Fruit fly (Drosophila melanogaster) whole organism, embryonic: ENCODE measurements around the gene RhoBTB.

Experiments
- Blimp-1 ChIP-seq: fragments of 200-800 bp; sonication (Bioruptor generic); optimal IDR thresholded peaks from 3 replicates; lab custom pipeline; 2018; ENCODE audit warnings: missing biosample characterization, missing genetic modification characterization, mild to moderate bottlenecking, moderate library complexity, missing genetic modification reagents
- CG10321 ChIP-seq: fragments of 200-800 bp; sonication (Bioruptor generic); IDR thresholded peaks from 2 replicates; pipeline ENCODE4 v1.3.6; 2022; ENCODE audit warnings: missing biosample characterization, missing genetic modification characterization
- CG11560 ChIP-seq: fragments of 200-800 bp; sonication (Bioruptor generic); IDR thresholded peaks from 3 replicates; pipeline ENCODE4 v1.3.6; 2022; ENCODE audit warnings: missing biosample characterization, missing genetic modification characterization
- CG11723 ChIP-seq: fragments of 200-800 bp; sonication (Bioruptor generic); optimal IDR thresholded peaks from 2 replicates; lab custom pipeline; 2017; ENCODE audit warnings: missing biosample characterization, mild to moderate bottlenecking, missing genetic modification characterization
- CG12659 ChIP-seq: fragments of 200-800 bp; sonication (Bioruptor generic); optimal IDR thresholded peaks from 3 replicates; lab custom pipeline; 2017; ENCODE audit warnings: mild to moderate bottlenecking, missing biosample characterization, missing genetic modification reagents, missing genetic modification characterization
- CG2116 ChIP-seq: fragments of 200-800 bp; sonication (Bioruptor generic); optimal IDR thresholded peaks from 3 replicates; lab custom pipeline; 2018; ENCODE audit warnings: missing biosample characterization, mild to moderate bottlenecking, missing genetic modification characterization
- CG31441 ChIP-seq: fragments of 200-800 bp; sonication (Bioruptor generic); IDR thresholded peaks from 2 replicates; pipeline ENCODE4 v1.3.6; 2022; ENCODE audit warnings: missing biosample characterization, missing genetic modification characterization
- CG5245 ChIP-seq: fragments of 200-800 bp; sonication (Bioruptor generic); optimal IDR thresholded peaks from 3 replicates; lab custom pipeline; 2016; ENCODE audit warnings: missing biosample characterization, missing genetic modification characterization
- CG6791 ChIP-seq: fragments of 200-800 bp; sonication (Bioruptor generic); IDR thresholded peaks from 3 replicates; pipeline ENCODE4 v1.3.6; 2022; ENCODE audit warnings: missing biosample characterization, missing genetic modification characterization; ENCODE audit not compliant: partially characterized antibody
- CG6854 ChIP-seq: fragments of 200-800 bp; sonication (Bioruptor generic); optimal IDR thresholded peaks from 3 replicates; lab custom pipeline; 2017; ENCODE audit warnings: missing biosample characterization, mild to moderate bottlenecking, missing genetic modification characterization
- CG7963 ChIP-seq: fragments of 200-800 bp; sonication (Bioruptor generic); IDR thresholded peaks from 3 replicates; pipeline ENCODE4 v1.3.6; 2022; ENCODE audit warnings: missing biosample characterization, missing genetic modification characterization; ENCODE audit not compliant: partially characterized antibody
- CG8388 ChIP-seq: fragments of 200-800 bp; sonication (Bioruptor generic); optimal IDR thresholded peaks from 2 replicates; lab custom pipeline; 2019; ENCODE audit warnings: missing biosample characterization, mild to moderate bottlenecking, missing genetic modification characterization, moderate library complexity
- CG8478 ChIP-seq: fragments of >200 bp; optimal IDR thresholded peaks from 2 replicates; lab custom pipeline; 2018
- CG9609 ChIP-seq: fragments of 200-800 bp; sonication (Bioruptor generic); optimal IDR thresholded peaks from 3 replicates; lab custom pipeline; 2016; ENCODE audit warnings: missing biosample characterization, missing genetic modification characterization
- CTCF ChIP-seq: fragments of 200-800 bp; sonication (Bioruptor generic); optimal IDR thresholded peaks from 2 replicates; lab custom pipeline; 2017; ENCODE audit warnings: missing biosample characterization, mild to moderate bottlenecking, missing genetic modification characterization, moderate library complexity
- CrebB ChIP-seq: fragments of 200-800 bp; sonication (Bioruptor generic); optimal IDR thresholded peaks from 3 replicates; lab custom pipeline; 2018; ENCODE audit warnings: missing biosample characterization, mild to moderate bottlenecking, missing genetic modification characterization
- Doc3 ChIP-seq: fragments of 200-800 bp; sonication (Bioruptor generic); IDR thresholded peaks from 3 replicates; pipeline ENCODE4 v1.3.6; 2022; ENCODE audit warnings: missing biosample characterization, missing genetic modification characterization; ENCODE audit not compliant: partially characterized antibody
- ERR ChIP-seq: fragments of 200-800 bp; sonication (Bioruptor generic); optimal IDR thresholded peaks from 2 replicates; lab custom pipeline; 2016; ENCODE audit warnings: missing biosample characterization, missing genetic modification characterization
- GATAe ChIP-seq: fragments of 200-800 bp; sonication (Bioruptor generic); conservative IDR thresholded peaks from 2 replicates; pipeline ENCODE4 v1.3.6; 2022; ENCODE audit warnings: missing biosample characterization, missing genetic modification characterization
- MBD-R2 ChIP-seq: fragments of 200-800 bp; sonication (Bioruptor generic); IDR thresholded peaks from 2 replicates; pipeline ENCODE4 v1.3.6; 2022; ENCODE audit warnings: missing biosample characterization, missing genetic modification characterization
- MESR4 ChIP-seq: fragments of 200-800 bp; sonication (Bioruptor generic); optimal IDR thresholded peaks from 2 replicates; lab custom pipeline; 2018; ENCODE audit warnings: missing biosample characterization, mild to moderate bottlenecking, missing genetic modification characterization, moderate library complexity
- Med ChIP-seq: fragments of 200-800 bp; sonication (Bioruptor generic); peaks from one replicate; lab custom pipeline; 2016; ENCODE audit warnings: missing biosample characterization, missing genetic modification characterization, mild to moderate bottlenecking, inconsistent platforms, moderate library complexity
- Myb ChIP-seq: fragments of 200-800 bp; sonication (Bioruptor generic); optimal IDR thresholded peaks from 2 replicates; lab custom pipeline; 2016; ENCODE audit warnings: missing biosample characterization, missing genetic modification characterization
- NK7.1 ChIP-seq: fragments of 200-800 bp; sonication (Bioruptor generic); optimal IDR thresholded peaks from 3 replicates; lab custom pipeline; 2016; ENCODE audit warnings: missing biosample characterization, missing genetic modification characterization
- Ptx1 ChIP-seq: fragments of 200-800 bp; sonication (Bioruptor generic); IDR thresholded peaks from 2 replicates; pipeline ENCODE4 v1.3.6; 2022; ENCODE audit warnings: missing biosample characterization, missing genetic modification characterization
- Sox100B ChIP-seq: fragments of 200-800 bp; sonication (Bioruptor generic); optimal IDR thresholded peaks from 3 replicates; lab custom pipeline; 2018; ENCODE audit warnings: missing biosample characterization, mild to moderate bottlenecking, missing genetic modification characterization
- Tbp ChIP-seq: fragments of >200 bp; optimal IDR thresholded peaks from 2 replicates; lab custom pipeline; 2018; ENCODE audit warnings: missing biosample characterization, missing genetic modification characterization
- abd-A ChIP-seq: fragments of 200-800 bp; sonication (Bioruptor generic); optimal IDR thresholded peaks from 3 replicates; lab custom pipeline; 2019; ENCODE audit warnings: missing biosample characterization, mild to moderate bottlenecking, missing genetic modification characterization, moderate library complexity
- ac ChIP-seq: fragments of 200-800 bp; sonication (Bioruptor generic); optimal IDR thresholded peaks from 3 replicates; lab custom pipeline; 2017; ENCODE audit warnings: missing biosample characterization, mild to moderate bottlenecking, missing genetic modification characterization
- al ChIP-seq: fragments of 200-800 bp; sonication (Bioruptor generic); IDR thresholded peaks from 2 replicates; pipeline ENCODE4 v1.3.6; 2022; ENCODE audit warnings: missing biosample characterization, missing genetic modification characterization
- aop ChIP-seq: fragments of 200-800 bp; sonication (Bioruptor generic); IDR thresholded peaks from 2 replicates; pipeline ENCODE4 v1.3.6; 2022; ENCODE audit warnings: missing biosample characterization, missing genetic modification characterization
- ap ChIP-seq: fragments of 200-800 bp; sonication (Bioruptor generic); IDR thresholded peaks from 2 replicates; pipeline ENCODE4 v1.3.6; 2022; ENCODE audit warnings: missing biosample characterization, missing genetic modification characterization
- bowl ChIP-seq: fragments of 200-800 bp; sonication (Bioruptor generic); IDR thresholded peaks from 2 replicates; pipeline ENCODE4 v1.3.6; 2022; ENCODE audit warnings: missing biosample characterization, missing genetic modification characterization
- cg ChIP-seq: fragments of 200-800 bp; sonication (Bioruptor generic); optimal IDR thresholded peaks from 3 replicates; lab custom pipeline; 2019; ENCODE audit warnings: missing biosample characterization, mild to moderate bottlenecking, missing genetic modification characterization, moderate library complexity
- dmrt99B ChIP-seq: fragments of 200-800 bp; sonication (Bioruptor generic); optimal IDR thresholded peaks from 2 replicates; lab custom pipeline; 2018; ENCODE audit warnings: missing biosample characterization, mild to moderate bottlenecking, missing genetic modification characterization, moderate library complexity
- gro ChIP-seq: fragments of 200-800 bp; sonication (Bioruptor generic); optimal IDR thresholded peaks from 2 replicates; lab custom pipeline; 2016; ENCODE audit warnings: missing biosample characterization, missing genetic modification characterization
- gsb ChIP-seq: fragments of 200-800 bp; sonication (Bioruptor generic); IDR thresholded peaks from 2 replicates; pipeline ENCODE4 v1.3.6; 2022; ENCODE audit warnings: missing biosample characterization, missing genetic modification characterization
- jumu ChIP-seq: fragments of 200-800 bp; sonication (Bioruptor generic); optimal IDR thresholded peaks from 3 replicates; lab custom pipeline; 2016; ENCODE audit warnings: missing biosample characterization, missing genetic modification characterization
- lov ChIP-seq, 2 experiments: fragments of 200-800 bp in 1 of 2; fragments of >200 bp in 1 of 2; sonication (Bioruptor generic) in 1 of 2; IDR thresholded peaks in 1 of 2; optimal IDR thresholded peaks in 1 of 2; 2 replicates in 1 of 2; 3 replicates in 1 of 2; pipeline versions ENCODE4 v1.3.6 to Lab custom; 2017 to 2022; ENCODE audit warnings: missing biosample characterization in 1 of 2, missing genetic modification characterization in 1 of 2
- nerfin-1 ChIP-seq: fragments of 200-800 bp; sonication (Bioruptor generic); optimal IDR thresholded peaks from 3 replicates; lab custom pipeline; 2019; ENCODE audit warnings: missing biosample characterization, mild to moderate bottlenecking, missing genetic modification characterization, moderate library complexity
- onecut ChIP-seq: fragments of 200-800 bp; sonication (Bioruptor generic); IDR thresholded peaks from 2 replicates; pipeline ENCODE4 v1.3.6; 2022; ENCODE audit warnings: missing biosample characterization, missing genetic modification characterization
- pros ChIP-seq: fragments of 200-800 bp; sonication (Bioruptor generic); optimal IDR thresholded peaks from 3 replicates; lab custom pipeline; 2019; ENCODE audit warnings: missing biosample characterization, mild to moderate bottlenecking, missing genetic modification characterization, moderate library complexity
- twi ChIP-seq: fragments of 200-800 bp; optimal IDR thresholded peaks from 2 replicates; lab custom pipeline; 2019; ENCODE audit warnings: missing biosample characterization, mild to moderate bottlenecking, missing genetic modification characterization, moderate library complexity
- wdn ChIP-seq: fragments of 200-800 bp; sonication (Bioruptor generic); IDR thresholded peaks from 2 replicates; pipeline ENCODE4 v1.3.6; 2022; ENCODE audit warnings: missing biosample characterization, missing genetic modification characterization
- z ChIP-seq: fragments of 200-800 bp; sonication (Bioruptor generic); IDR thresholded peaks from 3 replicates; pipeline ENCODE4 v1.3.6; 2022; ENCODE audit warnings: missing biosample characterization, missing genetic modification characterization
- zfh2 ChIP-seq: fragments of 200-800 bp; sonication (Bioruptor generic); optimal IDR thresholded peaks from 2 replicates; lab custom pipeline; 2016; ENCODE audit warnings: missing biosample characterization, missing genetic modification characterization

Gene RhoBTB

dm6 chr3L:20375467-20375866 is 575 bp upstream of the RhoBTB start:
- TF ChIP-seq CG10321 (GFP tag; lab: Robert Waterston, UW) = no peak
- 0 out of 2 replicates have a peak, but pooled peaks have one; percentile 40 for TF ChIP-seq MBD-R2
- no peak for TF ChIP-seq gsb
- peak; percentile 48 for TF ChIP-seq MESR4 (GFP tag; lab: Kevin White, UChicago)
- TF ChIP-seq onecut (GFP tag; lab: Robert Waterston, UW) = peak; percentile 97
- TF ChIP-seq CG2116 (GFP tag; lab: Kevin White, UChicago) = no peak
- no peak for TF ChIP-seq CG8388 (GFP tag; lab: Kevin White, UChicago)

- TF ChIP-seq Myb (GFP tag; lab: Kevin White, UChicago) = no peak
- peak; percentile 73 for TF ChIP-seq onecut (GFP tag; lab: Robert Waterston, UW)
- TF ChIP-seq ERR (GFP tag; lab: Kevin White, UChicago) = no peak
- no peak for TF ChIP-seq Sox100B
- TF ChIP-seq GATAe = no peak
- TF ChIP-seq jumu (GFP tag; lab: Kevin White, UChicago) = no peak
- no peak for TF ChIP-seq lov (optimal IDR thresholded peaks at IDR 0.05; lab: Kevin White, UChicago)
- TF ChIP-seq lov (GFP tag; IDR thresholded peaks at IDR 0.05; lab: Robert Waterston, UW) = no peak
- no peak for TF ChIP-seq CG7963
- no peak for TF ChIP-seq NK7.1 (GFP tag; lab: Kevin White, UChicago)
- peak; percentile 5 for TF ChIP-seq cg (GFP tag; lab: Kevin White, UChicago)
- peak; percentile 45 for TF ChIP-seq nerfin-1 (tag; lab: Kevin White, UChicago)
- no peak for TF ChIP-seq Ptx1 (GFP tag; lab: Robert Waterston, UW)
Observed at dm6 chr3L:20376564-20376920, 500 bp downstream of the RhoBTB start.

dm6 chr3L:20379496-20379895 is 3.5 kb downstream of the RhoBTB start:
- TF ChIP-seq CG8478 (peak; percentile 55), CG6791 (GFP tag; lab: Robert Waterston, UW) (0 out of 3 replicates have a peak, but pooled peaks have one; percentile 11), z (0 out of 3 replicates have a peak, but pooled peaks have one; percentile 26), Med (GFP tag; lab: Kevin White, UChicago) (peak; percentile 52), CG9609 (GFP tag; lab: Kevin White, UChicago) (no peak), Doc3 (GFP tag; lab: Robert Waterston, UW) (no peak), CG11723 (GFP tag; lab: Kevin White, UChicago) (no peak), CTCF (GFP tag; lab: Kevin White, UChicago) (no peak), bowl (GFP tag; lab: Robert Waterston, UW) (no peak), zfh2 (GFP tag; lab: Kevin White, UChicago) (no peak), MESR4 (GFP tag; lab: Kevin White, UChicago) (no peak), CG7963 (0 out of 3 replicates have a peak, but pooled peaks have one; percentile 6)
- TF ChIP-seq, all 482 proteins: peak for 5

- TF ChIP-seq Myb (GFP tag; lab: Kevin White, UChicago) (peak; percentile 91), CG12659 (GFP tag; lab: Kevin White, UChicago) (peak; percentile 76), gro (GFP tag; lab: Kevin White, UChicago) (peak; percentile 21), CG11560 (tag; lab: Robert Waterston, UW) (no peak), abd-A (tag; lab: Kevin White, UChicago) (no peak), wdn (GFP tag; lab: Robert Waterston, UW) (no peak), pros (GFP tag; lab: Kevin White, UChicago) (no peak), aop (no peak), CrebB (tag; lab: Kevin White, UChicago) (no peak), ac (GFP tag; lab: Kevin White, UChicago) (no peak), al (GFP tag; lab: Robert Waterston, UW) (peak; percentile 40; the same call in 1 of the 2 replicates), ap (GFP tag; lab: Robert Waterston, UW) (no peak), Tbp (GFP tag; lab: Kevin White, UChicago) (no peak), twi (tag; lab: Kevin White, UChicago) (peak; percentile 19), Blimp-1 (GFP tag; lab: Kevin White, UChicago) (peak; percentile 63), CG31441 (peak; percentile 66), dmrt99B (tag; lab: Kevin White, UChicago) (peak; percentile 62), z (no peak), CG6854 (GFP tag; lab: Kevin White, UChicago) (no peak), CG5245 (GFP tag; lab: Kevin White, UChicago) (peak; percentile 56), CG7963 (no peak)
Observed at dm6 chr3L:20384086-20384810, 8.2 kb downstream of the RhoBTB start, which contains the start of the genes CG5498 and fbl. TSS of gene CG5498 (minus strand) at chr3L:20384109. TSS of gene fbl (plus strand) at chr3L:20384429.
